Worm (Caenorhabditis elegans): Measurements from ENCODE around the gene C53D6.11.

- no peak for TF ChIP-seq him-1 (tag; optimal IDR thresholded peaks at IDR 0.05)
- TF ChIP-seq dao-5 (tag; optimal IDR thresholded peaks at IDR 0.05) = no peak
These were observed 35.1 kb upstream of the C53D6.11 start, which contains the start of gene pdzd-8 for ce11 chrIV:8975331-8975625.

Measured in whole organism, L4/young adult.